Worm (Caenorhabditis elegans) whole organism, early embryonic: ENCODE data around the gene pmp-2.

Source experiments
- B0310.2 ChIP-seq: sonication (generic microtip); optimal IDR thresholded peaks from 2 replicates; lab custom pipeline; 2016; ENCODE audit warnings: mild to moderate bottlenecking, missing genetic modification characterization, missing compliant biosample characterization
- F13C5.2 ChIP-seq: sonication (generic microtip); optimal IDR thresholded peaks from 2 replicates; lab custom pipeline; 2017; ENCODE audit warnings: mild to moderate bottlenecking, missing genetic modification characterization, inconsistent platforms, missing compliant biosample characterization
- aly-1 ChIP-seq: sonication (generic microtip); optimal IDR thresholded peaks from 2 replicates; lab custom pipeline; 2016; ENCODE audit warnings: missing genetic modification characterization, missing compliant biosample characterization
- ama-1 ChIP-seq: fragments of 150-350 bp; optimal IDR thresholded peaks from 2 replicates; lab custom pipeline; 2014
- ceh-13 ChIP-seq: fragments of 200-800 bp; sonication (Bioruptor generic); optimal IDR thresholded peaks from 2 replicates; lab custom pipeline; 2018; ENCODE audit warnings: mild to moderate bottlenecking, missing genetic modification characterization, missing compliant biosample characterization
- ceh-36 ChIP-seq: sonication (generic microtip); optimal IDR thresholded peaks from 2 replicates; lab custom pipeline; 2016; ENCODE audit warnings: missing genetic modification characterization, inconsistent platforms, missing compliant biosample characterization
- ets-7 ChIP-seq: sonication (generic microtip); optimal IDR thresholded peaks from 2 replicates; lab custom pipeline; 2016; ENCODE audit warnings: missing genotype, missing genetic modification characterization, missing compliant biosample characterization
- flt-1 ChIP-seq: fragments of 200-800 bp; sonication (Bioruptor generic); IDR thresholded peaks from 2 replicates; pipeline ENCODE4 v1.3.6; 2022; ENCODE audit warnings: missing genetic modification characterization, missing compliant biosample characterization
- hmbx-1 ChIP-seq: sonication (generic microtip); optimal IDR thresholded peaks from 2 replicates; lab custom pipeline; 2016; ENCODE audit warnings: mild to moderate bottlenecking, missing genetic modification characterization, missing compliant biosample characterization
- hmg-4 ChIP-seq: fragments of 200-800 bp; sonication (Bioruptor generic); optimal IDR thresholded peaks from 2 replicates; lab custom pipeline; 2018; ENCODE audit warnings: mild to moderate bottlenecking, missing genetic modification characterization, missing compliant biosample characterization
- hnd-1 ChIP-seq: sonication (generic microtip); optimal IDR thresholded peaks from 2 replicates; lab custom pipeline; 2016; ENCODE audit warnings: missing genetic modification characterization, missing compliant biosample characterization
- pes-1 ChIP-seq: fragments of 200-800 bp; sonication (Bioruptor generic); IDR thresholded peaks from 2 replicates; pipeline ENCODE4 v1.3.6; 2022; ENCODE audit warnings: missing genetic modification reagents, missing genetic modification characterization, missing compliant biosample characterization
- scrt-1 ChIP-seq: fragments of 200-800 bp; sonication (Bioruptor generic); IDR thresholded peaks from 2 replicates; pipeline ENCODE4 v1.3.6; 2022; ENCODE audit warnings: missing genetic modification characterization, missing compliant biosample characterization
- sea-1 ChIP-seq: fragments of 200-800 bp; sonication (Bioruptor generic); conservative IDR thresholded peaks from 2 replicates; pipeline ENCODE4 v1.3.6; 2022; ENCODE audit warnings: missing genetic modification characterization, missing compliant biosample characterization
- tbx-11 ChIP-seq: fragments of 200-800 bp; sonication (Bioruptor generic); IDR thresholded peaks from 2 replicates; pipeline ENCODE4 v1.3.6; 2022; ENCODE audit warnings: missing genetic modification characterization, missing compliant biosample characterization
- tbx-37 ChIP-seq: fragments of 200-800 bp; sonication (Bioruptor generic); conservative IDR thresholded peaks from 2 replicates; pipeline ENCODE4 v1.3.6; 2022; ENCODE audit warnings: missing genetic modification reagents, missing genetic modification characterization, missing compliant biosample characterization
- tra-4 ChIP-seq: sonication (generic microtip); optimal IDR thresholded peaks from 2 replicates; lab custom pipeline; 2017; ENCODE audit warnings: missing genetic modification characterization, missing compliant biosample characterization

pmp-2 gene

ce11 chrII:6928416-6928815, 40.8 kb upstream of the pmp-2 start, which contains the start of gene flcn-1:
Gene flcn-1 (plus strand): TSS chrII:6928763.
- TF ChIP-seq B0310.2 (tag; lab: Kevin White, UChicago) (no peak), sea-1 (GFP tag; lab: Robert Waterston, UW) (no peak), tra-4 (no peak), hmbx-1 (tag; lab: Kevin White, UChicago) (no peak), ets-7 (no peak), ama-1 (no peak), ceh-13 (GFP tag; lab: Kevin White, UChicago) (no peak), F13C5.2 (tag; lab: Kevin White, UChicago) (no peak)

- TF ChIP-seq flt-1 (no peak), tra-4 (no peak), hmg-4 (GFP tag; lab: Kevin White, UChicago) (no peak), ceh-13 (GFP tag; lab: Kevin White, UChicago) (no peak), ceh-36 (tag; lab: Kevin White, UChicago) (no peak), ama-1 (no peak)
Measured at ce11 chrII:6927603-6928002, 40.0 kb upstream of the pmp-2 start, which contains the start of gene F22D3.4. Gene F22D3.4 (minus strand): TSS chrII:6927603.

ce11 chrII:6927034-6927433, 39.4 kb upstream of the pmp-2 start:
- TF ChIP-seq tbx-11 (no peak), hmg-4 (GFP tag; lab: Kevin White, UChicago) (no peak), sea-1 (GFP tag; lab: Robert Waterston, UW) (no peak), ama-1 (no peak), tra-4 (no peak), pes-1 (GFP tag; lab: Robert Waterston, UW) (no peak), aly-1 (no peak), hnd-1 (tag; lab: Kevin White, UChicago) (no peak), hmbx-1 (tag; lab: Kevin White, UChicago) (no peak), scrt-1 (GFP tag; lab: Robert Waterston, UW) (no peak), ceh-36 (tag; lab: Kevin White, UChicago) (no peak), ets-7 (no peak), B0310.2 (tag; lab: Kevin White, UChicago) (no peak), F13C5.2 (tag; lab: Kevin White, UChicago) (no peak)

- no peak for TF ChIP-seq tbx-11
- TF ChIP-seq aly-1: no peak
- TF ChIP-seq pes-1 (GFP tag; lab: Robert Waterston, UW): no peak
- no peak for TF ChIP-seq F13C5.2 (tag; lab: Kevin White, UChicago)
- TF ChIP-seq hmg-4 (GFP tag; lab: Kevin White, UChicago): no peak
- TF ChIP-seq hnd-1 (tag; lab: Kevin White, UChicago): no peak
- TF ChIP-seq sea-1 (GFP tag; lab: Robert Waterston, UW): no peak
- no peak for TF ChIP-seq ama-1
- no peak for TF ChIP-seq tra-4
- no peak for TF ChIP-seq tbx-37 (GFP tag; lab: Robert Waterston, UW)
- no peak for TF ChIP-seq flt-1
Measured at ce11 chrII:6926488-6926887, 38.9 kb upstream of the pmp-2 start.

- no peak for TF ChIP-seq ets-7
- no peak for TF ChIP-seq flt-1
- no peak for TF ChIP-seq ceh-13 (GFP tag; lab: Kevin White, UChicago)
- TF ChIP-seq tbx-11: no peak
- no peak for TF ChIP-seq tra-4
- TF ChIP-seq sea-1 (GFP tag; lab: Robert Waterston, UW): no peak
- no peak for TF ChIP-seq F13C5.2 (tag; lab: Kevin White, UChicago)
- TF ChIP-seq aly-1: no peak
- no peak for TF ChIP-seq pes-1 (GFP tag; lab: Robert Waterston, UW)
- TF ChIP-seq hnd-1 (tag; lab: Kevin White, UChicago): no peak
- TF ChIP-seq scrt-1 (GFP tag; lab: Robert Waterston, UW): no peak
- TF ChIP-seq tbx-37 (GFP tag; lab: Robert Waterston, UW): no peak
- no peak for TF ChIP-seq B0310.2 (tag; lab: Kevin White, UChicago)
- no peak for TF ChIP-seq ceh-36 (tag; lab: Kevin White, UChicago)
- TF ChIP-seq hmbx-1 (tag; lab: Kevin White, UChicago): no peak
- TF ChIP-seq hmg-4 (GFP tag; lab: Kevin White, UChicago): no peak
- no peak for TF ChIP-seq ama-1
Measured at ce11 chrII:6926054-6926453, 38.4 kb upstream of the pmp-2 start.

ce11 chrII:6923792-6924191, 36.2 kb upstream of the pmp-2 start:
- TF ChIP-seq pes-1 (GFP tag; lab: Robert Waterston, UW) (no peak), aly-1 (no peak), flt-1 (no peak), scrt-1 (GFP tag; lab: Robert Waterston, UW) (no peak), hnd-1 (tag; lab: Kevin White, UChicago) (no peak)

ce11 chrII:6919363-6919851, 31.8 kb upstream of the pmp-2 start, which contains the start of gene B0252.1:
Gene B0252.1 (plus strand): TSS chrII:6919680.
- TF ChIP-seq B0310.2 (tag; lab: Kevin White, UChicago) (no peak), sea-1 (GFP tag; lab: Robert Waterston, UW) (no peak), scrt-1 (GFP tag; lab: Robert Waterston, UW) (no peak), hmg-4 (GFP tag; lab: Kevin White, UChicago) (no peak), hmbx-1 (tag; lab: Kevin White, UChicago) (no peak), aly-1 (no peak), tbx-37 (GFP tag; lab: Robert Waterston, UW) (no peak), ceh-13 (GFP tag; lab: Kevin White, UChicago) (no peak), tbx-11 (no peak), F13C5.2 (tag; lab: Kevin White, UChicago) (no peak)

ce11 chrII:6918862-6919261, 31.3 kb upstream of the pmp-2 start, which contains the start of gene B0252.5:
Gene B0252.5 (minus strand): TSS chrII:6918878.
- no peak for TF ChIP-seq hmbx-1 (tag; lab: Kevin White, UChicago)
- no peak for TF ChIP-seq ama-1
- TF ChIP-seq tbx-11: no peak
